Worm (Caenorhabditis elegans): ENCODE data around the gene col-113.

DNA sequence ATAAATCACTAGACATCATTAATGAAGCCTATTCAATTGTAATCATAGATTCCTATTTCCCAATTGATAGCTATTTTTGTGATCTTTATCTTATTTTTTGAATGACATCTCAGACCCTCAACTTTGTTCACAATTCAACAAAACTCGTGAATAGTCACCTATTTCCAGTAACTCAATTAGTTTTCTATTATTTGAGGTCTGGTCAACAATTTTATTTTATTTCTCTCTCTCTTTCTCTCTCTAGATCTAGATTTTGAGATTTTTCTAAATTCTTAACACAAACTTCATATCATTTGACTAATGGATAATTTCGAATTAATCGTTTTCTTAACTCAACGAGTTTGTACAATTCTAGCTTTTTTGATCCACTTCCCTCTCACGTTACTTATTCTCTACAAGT, 21.2 kb upstream of the col-113 start, which contains the start of gene str-1:
- TF ChIP-seq nhr-28 (tag; optimal IDR thresholded peaks at IDR 0.05) (no peak), nhr-76 (tag; optimal IDR thresholded peaks at IDR 0.05) (no peak), lin-13 (GFP tag; optimal IDR thresholded peaks at IDR 0.05) (no peak), skn-1 (tag; optimal IDR thresholded peaks at IDR 0.05) (no peak), nhr-77 (tag; optimal IDR thresholded peaks at IDR 0.05) (no peak), lin-15B (tag; optimal IDR thresholded peaks at IDR 0.05) (no peak), pha-4 (GFP tag; IDR thresholded peaks at IDR 0.05) (no peak), pha-4 (tag; optimal IDR thresholded peaks at IDR 0.05) (no peak), unc-62 (GFP tag; optimal IDR thresholded peaks at IDR 0.05 in 1 of 2) (no peak), unc-62 (tag; optimal IDR thresholded peaks at IDR 0.05) (no peak), ceh-32 (tag; optimal IDR thresholded peaks at IDR 0.05; ENCODE audit: poor library complexity) (no peak), ama-1 (optimal IDR thresholded peaks at IDR 0.05) (no peak), nhr-6 (tag; optimal IDR thresholded peaks at IDR 0.05) (no peak)

Measured in whole organism, L4 larva.